Worm (Caenorhabditis elegans) whole organism, young adult: Measurements from ENCODE around the gene F46C3.6.

ENCODE experiments used
- D2030.7 ChIP-seq: fragments of 200-800 bp; sonication (Bioruptor generic); IDR thresholded peaks from 2 replicates; pipeline ENCODE4 v1.3.6; 2022; ENCODE audit warnings: missing genetic modification reagents, missing genetic modification characterization, missing compliant biosample characterization
- F57C9.4 ChIP-seq: sonication (generic microtip); optimal IDR thresholded peaks from 2 replicates; lab custom pipeline; 2017; ENCODE audit warnings: mild to moderate bottlenecking, missing genetic modification characterization, missing compliant biosample characterization
- Y53F4B.3 ChIP-seq: fragments of 200-800 bp; sonication (Bioruptor generic); IDR thresholded peaks from 2 replicates; pipeline ENCODE4 v1.3.6; 2022; ENCODE audit warnings: missing genetic modification reagents, missing genetic modification characterization, missing compliant biosample characterization
- akir-1 ChIP-seq: fragments of 200-800 bp; sonication (Bioruptor generic); optimal IDR thresholded peaks from 2 replicates; lab custom pipeline; 2018; ENCODE audit warnings: mild to moderate bottlenecking, missing genetic modification characterization, moderate library complexity, missing compliant biosample characterization
- egrh-3 ChIP-seq: fragments of 200-800 bp; sonication (Bioruptor generic); IDR thresholded peaks from 2 replicates; pipeline ENCODE4 v1.3.6; 2022; ENCODE audit warnings: missing genetic modification reagents, missing genetic modification characterization, missing compliant biosample characterization
- xnd-1 ChIP-seq: sonication (generic microtip); optimal IDR thresholded peaks from 2 replicates; lab custom pipeline; 2016; ENCODE audit warnings: missing genotype, missing genetic modification reagents, missing genetic modification characterization, missing compliant biosample characterization

DNA sequence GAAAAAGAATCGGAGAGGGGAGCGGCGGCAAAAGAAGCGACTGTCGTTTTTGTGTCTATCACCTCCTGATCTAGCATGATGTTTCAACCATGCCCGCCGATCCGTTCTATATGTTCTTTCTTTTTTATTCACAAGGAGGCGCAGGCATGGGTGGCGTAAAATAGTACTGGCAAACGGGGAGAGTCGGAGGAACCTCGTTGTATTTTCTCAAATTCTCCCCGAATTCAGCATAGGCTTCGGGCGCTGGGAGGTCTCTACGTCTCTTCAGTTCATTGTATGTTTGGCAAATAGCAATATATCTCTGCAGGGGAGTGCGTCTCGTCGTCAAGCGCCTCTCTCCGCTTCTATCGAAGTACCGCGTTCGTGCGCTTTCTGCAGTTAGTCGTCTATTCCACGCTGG is 45.3 kb upstream of the F46C3.6 start, which contains the start of gene lin-14:
- no peak for TF ChIP-seq xnd-1 (tag; lab: Kevin White, UChicago)
- TF ChIP-seq F57C9.4 (tag; lab: Kevin White, UChicago) = no peak
- no peak for TF ChIP-seq D2030.7
- TF ChIP-seq egrh-3 (GFP tag; lab: Robert Waterston, UW) = no peak
- no peak for TF ChIP-seq akir-1
- no peak for TF ChIP-seq Y53F4B.3
